Worm (Caenorhabditis elegans) whole organism, L4 larva: ENCODE results near the gene oac-14.

Source experiments
- daf-12 ChIP-seq: fragments of 150-350 bp; optimal IDR thresholded peaks from 2 replicates; lab custom pipeline; 2014; ENCODE audit warnings: missing biosample characterization, missing genetic modification reagents, missing genetic modification characterization
- madf-9 ChIP-seq: fragments of 200-800 bp; sonication (Bioruptor generic); conservative IDR thresholded peaks from 2 replicates; pipeline ENCODE4 v1.3.6; 2022; ENCODE audit warnings: missing genetic modification reagents, missing genetic modification characterization, missing compliant biosample characterization
- mes-2 ChIP-seq: sonication (generic microtip); optimal IDR thresholded peaks from 2 replicates; lab custom pipeline; 2016; ENCODE audit warnings: missing genotype, mild to moderate bottlenecking, missing genetic modification characterization, missing compliant biosample characterization; ENCODE audit not compliant: poor library complexity, severe bottlenecking
- nhr-28 ChIP-seq: fragments of 150-350 bp; optimal IDR thresholded peaks from 2 replicates; lab custom pipeline; 2014; ENCODE audit warnings: missing biosample characterization, missing genetic modification characterization

- TF ChIP-seq daf-12 (tag; lab: Kevin White, UChicago) (no peak), madf-9 (GFP tag; lab: Robert Waterston, UW) (peak; percentile 61; the same call in 1 of the 2 replicates), mes-2 (no peak), nhr-28 (tag; lab: Kevin White, UChicago) (no peak)
These were observed 17.5 kb downstream of the oac-14 start for ce11 chrX:10124338-10124737.
